Fruit fly (Drosophila melanogaster): ENCODE results near the gene Gyc32E.

Gyc32E gene

DNA sequence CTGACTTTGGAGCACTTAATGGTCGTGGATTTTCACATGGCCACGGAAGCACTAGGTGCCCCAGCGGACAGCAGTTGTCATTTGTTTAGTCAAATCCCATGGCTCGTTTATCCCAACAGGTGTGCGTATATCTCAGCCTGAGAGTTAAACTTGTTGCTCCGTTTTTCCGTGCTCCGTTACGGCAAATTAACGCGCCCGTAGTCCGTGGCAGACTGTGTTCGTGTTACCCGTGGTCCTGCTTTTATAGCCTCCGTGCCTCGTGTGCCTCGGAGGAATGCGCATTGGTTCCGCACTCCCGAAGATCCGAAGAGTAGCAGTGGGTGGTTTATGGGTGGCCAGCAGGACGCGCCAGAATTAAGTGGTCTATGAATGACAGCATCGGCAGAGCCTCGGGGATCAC, at the start of gene Gyc32E:
Gyc32E (minus strand) TSS at position 133 of the 400 bp plus-strand sequence.
- TF ChIP-seq Eip75B (GFP tag; optimal IDR thresholded peaks at IDR 0.05) (no peak), CG6163 (GFP tag; IDR thresholded peaks at IDR 0.05) (no peak), pdm3 (GFP tag; optimal IDR thresholded peaks at IDR 0.05) (no peak), CG3032 (tag; optimal IDR thresholded peaks at IDR 0.05) (no peak), CG32006 (GFP tag; optimal IDR thresholded peaks at IDR 0.05) (no peak), CG8119 (GFP tag; IDR thresholded peaks at IDR 0.05) (no peak), Hr4 (GFP tag; optimal IDR thresholded peaks at IDR 0.05) (no peak), Hr39 (GFP tag; optimal IDR thresholded peaks at IDR 0.05) (no peak), CG10669 (GFP tag; optimal IDR thresholded peaks at IDR 0.05) (no peak), fd85E (GFP tag; optimal IDR thresholded peaks at IDR 0.05) (no peak)

DNA sequence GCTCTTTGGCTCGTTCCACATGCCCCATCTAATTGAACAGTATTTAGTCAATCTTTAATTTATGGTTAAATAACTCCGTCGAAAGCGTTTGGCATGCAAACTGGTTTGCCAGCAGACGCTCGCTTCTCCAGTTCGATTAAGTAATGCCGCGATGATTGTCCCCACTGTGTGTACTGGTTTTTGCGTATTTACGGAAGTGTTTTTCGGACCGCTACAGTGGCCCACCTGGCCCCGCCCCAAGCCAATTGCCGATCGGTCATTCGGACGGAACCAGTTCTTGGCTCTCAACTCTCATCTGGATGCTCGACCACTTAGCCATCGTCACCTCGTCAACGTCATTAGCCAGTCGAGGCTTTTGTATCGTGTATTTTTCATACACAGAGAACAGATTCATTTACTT, 47.9 kb upstream of the Gyc32E start:
- no peak for TF ChIP-seq Sox14 (GFP tag; optimal IDR thresholded peaks at IDR 0.05)
- TF ChIP-seq CG6854 (GFP tag; optimal IDR thresholded peaks at IDR 0.05): peak; percentile 55
- peak; percentile 69 for TF ChIP-seq vri (GFP tag; optimal IDR thresholded peaks at IDR 0.05)

DNA sequence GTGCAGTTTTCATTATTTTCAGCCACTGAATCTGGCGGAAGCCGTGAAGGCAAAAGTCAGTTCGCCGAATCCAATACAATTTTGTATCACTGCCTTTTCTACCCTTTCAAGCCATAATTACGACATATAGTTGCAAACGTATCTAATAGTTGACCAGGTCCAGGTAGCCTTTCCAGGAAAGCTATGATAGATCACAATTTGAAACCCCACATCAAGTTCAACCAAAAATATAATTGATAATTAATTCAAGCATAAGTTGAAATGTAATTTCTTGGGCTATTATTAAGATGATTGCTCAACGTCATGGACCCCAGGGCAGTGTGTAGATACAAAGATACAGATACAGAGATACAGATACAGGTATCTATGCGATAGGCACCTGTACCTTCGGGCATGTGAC, 47.3 kb upstream of the Gyc32E start:
- TF ChIP-seq CG6792 (GFP tag; optimal IDR thresholded peaks at IDR 0.05): no peak
- peak; percentile 5 for TF ChIP-seq CG10669 (GFP tag; optimal IDR thresholded peaks at IDR 0.05)
- no peak for TF ChIP-seq CG34406 (GFP tag; optimal IDR thresholded peaks at IDR 0.05)
- peak; percentile 63 for TF ChIP-seq Eip78C (GFP tag)
- peak; percentile 45 for TF ChIP-seq svp (GFP tag)
- peak; percentile 10 for TF ChIP-seq CG3032 (tag; optimal IDR thresholded peaks at IDR 0.05)
- no peak for TF ChIP-seq CG8319 (GFP tag; optimal IDR thresholded peaks at IDR 0.05)
- TF ChIP-seq fkh (GFP tag; optimal IDR thresholded peaks at IDR 0.05): no peak

DNA sequence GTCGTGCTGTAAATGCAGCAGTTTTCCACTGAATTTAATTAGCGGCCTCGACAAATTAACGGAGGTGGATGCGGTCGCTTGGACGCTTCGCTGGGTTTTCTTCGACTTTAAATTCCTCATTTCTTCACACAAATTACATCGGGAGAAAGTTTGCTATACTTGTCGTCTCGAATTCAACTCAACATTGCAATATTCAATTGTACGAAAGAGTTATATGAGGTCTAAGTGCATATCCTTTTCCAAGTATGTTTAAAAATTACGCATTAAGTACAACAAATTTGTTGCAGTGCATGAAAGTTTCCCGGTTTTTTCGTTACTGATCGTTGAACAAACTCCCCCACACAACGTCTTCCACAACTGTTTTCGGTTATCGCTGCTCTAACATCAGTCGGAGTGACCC, 43.8 kb upstream of the Gyc32E start:
- TF ChIP-seq dsx (GFP tag; optimal IDR thresholded peaks at IDR 0.05; ENCODE audit: poor library complexity, severe bottlenecking): no peak
- TF ChIP-seq salr (GFP tag; optimal IDR thresholded peaks at IDR 0.05): peak in 1 of 2 experiments; percentile 17
- TF ChIP-seq Smox (GFP tag; optimal IDR thresholded peaks at IDR 0.05): peak; percentile 42
- TF ChIP-seq Hr39 (GFP tag; optimal IDR thresholded peaks at IDR 0.05): peak; percentile 51
- TF ChIP-seq svp (GFP tag): peak; percentile 68
- no peak for TF ChIP-seq Blimp-1 (GFP tag; optimal IDR thresholded peaks at IDR 0.05)
- no peak for TF ChIP-seq Hr38 (GFP tag; optimal IDR thresholded peaks at IDR 0.05)
- TF ChIP-seq CG8119 (GFP tag; IDR thresholded peaks at IDR 0.05): peak; percentile 40; the same call in 1 of the 3 replicates
- TF ChIP-seq CG4318 (GFP tag; optimal IDR thresholded peaks at IDR 0.05): no peak
- no peak for TF ChIP-seq CG1621 (tag; optimal IDR thresholded peaks at IDR 0.05)
- TF ChIP-seq net (GFP tag; optimal IDR thresholded peaks at IDR 0.05): peak; percentile 5
- TF ChIP-seq esn (GFP tag; optimal IDR thresholded peaks at IDR 0.05): peak; percentile 42
- no peak for TF ChIP-seq CG6276 (GFP tag; optimal IDR thresholded peaks at IDR 0.05)
- no peak for TF ChIP-seq fkh (GFP tag; optimal IDR thresholded peaks at IDR 0.05)
- TF ChIP-seq lz (GFP tag; optimal IDR thresholded peaks at IDR 0.05): no peak
- no peak for TF ChIP-seq CG6808 (GFP tag; optimal IDR thresholded peaks at IDR 0.05)
- TF ChIP-seq acj6 (GFP tag; optimal IDR thresholded peaks at IDR 0.05): peak; percentile 18
- TF ChIP-seq CG16779 (tag; optimal IDR thresholded peaks at IDR 0.05): no peak
- no peak for TF ChIP-seq Sox15 (GFP tag; optimal IDR thresholded peaks at IDR 0.05)
- TF ChIP-seq OdsH (GFP tag; optimal IDR thresholded peaks at IDR 0.05): peak; percentile 24
- peak; percentile 50; the same call in 1 of the 2 replicates for TF ChIP-seq CG15336 (GFP tag; IDR thresholded peaks at IDR 0.05)
- peak; percentile 27 for TF ChIP-seq Met (GFP tag; optimal IDR thresholded peaks at IDR 0.05)
- peak; percentile 11 for TF ChIP-seq CG10631 (GFP tag; optimal IDR thresholded peaks at IDR 0.05)
- no peak for TF ChIP-seq CG11762 (GFP tag; optimal IDR thresholded peaks at IDR 0.05; ENCODE audit: insufficient read depth)
- peak; percentile 40 for TF ChIP-seq Eip78C (GFP tag)
- peak; percentile 50 for TF ChIP-seq CG31627 (GFP tag; optimal IDR thresholded peaks at IDR 0.05)
- peak; percentile 47 for TF ChIP-seq pdm3 (GFP tag; optimal IDR thresholded peaks at IDR 0.05)
- no peak for TF ChIP-seq CG3919 (GFP tag; optimal IDR thresholded peaks at IDR 0.05)
- no peak for TF ChIP-seq spab (GFP tag; optimal IDR thresholded peaks at IDR 0.05)
- peak; percentile 27 for TF ChIP-seq Lpt (GFP tag; optimal IDR thresholded peaks at IDR 0.05)
- no peak for TF ChIP-seq CG11294 (GFP tag; IDR thresholded peaks at IDR 0.05)
- TF ChIP-seq CG6854 (GFP tag; optimal IDR thresholded peaks at IDR 0.05): no peak
- TF ChIP-seq cyc (GFP tag; optimal IDR thresholded peaks at IDR 0.05): no peak
- TF ChIP-seq Eip93F (GFP tag; optimal IDR thresholded peaks at IDR 0.05): no peak
- TF ChIP-seq Ets96B (tag; optimal IDR thresholded peaks at IDR 0.05): no peak

All from whole organism, prepupa.